Worm (Caenorhabditis elegans) whole organism, mixed stage, embryonic: Measurements from ENCODE around the gene atg-2.

Source experiments
- elt-1 ChIP-seq: sonication (generic microtip); optimal IDR thresholded peaks from 2 replicates; lab custom pipeline; 2017; ENCODE audit warnings: missing genetic modification characterization, mild to moderate bottlenecking, missing compliant biosample characterization, antibody characterized with exemption, moderate library complexity, borderline replicate concordance; ENCODE audit not compliant: insufficient read depth
- lin-13 ChIP-seq: fragments of 150-350 bp; optimal IDR thresholded peaks from 2 replicates; lab custom pipeline; 2014; ENCODE audit warnings: missing biosample characterization, missing genetic modification characterization
- mep-1 ChIP-seq: fragments of 150-350 bp; optimal IDR thresholded peaks from 2 replicates; lab custom pipeline; 2017; ENCODE audit warnings: missing biosample characterization, missing genetic modification reagents, missing genetic modification characterization, inconsistent platforms
- nhr-12 ChIP-seq: fragments of 150-350 bp; optimal IDR thresholded peaks from 2 replicates; lab custom pipeline; 2014; ENCODE audit warnings: missing biosample characterization, missing genetic modification characterization
- nhr-237 ChIP-seq: fragments of 150-350 bp; optimal IDR thresholded peaks from 2 replicates; lab custom pipeline; 2014; ENCODE audit warnings: missing biosample characterization, missing genetic modification characterization
- nhr-28 ChIP-seq: fragments of 150-350 bp; optimal IDR thresholded peaks from 2 replicates; lab custom pipeline; 2014; ENCODE audit warnings: missing biosample characterization, missing genetic modification characterization
- nhr-76 ChIP-seq: sonication (generic microtip); optimal IDR thresholded peaks from 2 replicates; lab custom pipeline; 2017; ENCODE audit warnings: missing biosample characterization, missing genetic modification characterization
- snpc-4 ChIP-seq: fragments of 150-350 bp; optimal IDR thresholded peaks from 2 replicates; lab custom pipeline; 2014; ENCODE audit warnings: missing biosample characterization, missing genetic modification characterization
- sptf-1 ChIP-seq: sonication (generic microtip); optimal IDR thresholded peaks from 2 replicates; lab custom pipeline; 2017; ENCODE audit warnings: mild to moderate bottlenecking, missing genetic modification characterization, moderate library complexity, missing compliant biosample characterization
- unc-39 ChIP-seq: fragments of 150-350 bp; optimal IDR thresholded peaks from 2 replicates; lab custom pipeline; 2014; ENCODE audit warnings: missing biosample characterization, missing genetic modification characterization

ce11 chrX:6778014-6778413, 28.5 kb upstream of the atg-2 start, which contains the start of gene irk-1:
- no peak for TF ChIP-seq nhr-28
- no peak for TF ChIP-seq mep-1 (tag; lab: Kevin White, UChicago)
- TF ChIP-seq nhr-12 (tag; lab: Kevin White, UChicago): no peak
- no peak for TF ChIP-seq nhr-237 (tag; lab: Kevin White, UChicago)
- TF ChIP-seq unc-39: no peak
- TF ChIP-seq elt-1: no peak
- no peak for TF ChIP-seq lin-13 (tag; lab: Kevin White, UChicago)
- no peak for TF ChIP-seq snpc-4
- TF ChIP-seq nhr-76 (tag; lab: Kevin White, UChicago): no peak
- no peak for TF ChIP-seq sptf-1 (tag; lab: Kevin White, UChicago)
